Comparison of ENCODE assay signal across 2 fruit fly cellular contexts in genomic region chr3L:17421319-17421718, dm6.
TF ChIP-seq lines count a peak whose summit lies in the region.

TSS of gene blot (minus strand) at chr3L:17421514.

TF ChIP-seq in whole organism, embryonic, 481 proteins besides CTCF, POLR2A, EP300 and RAD21 (continued from another document and continues in another):
- TF ChIP-seq NFAT (GFP tag; IDR thresholded peaks at IDR 0.05; lab: Robert Waterston, UW): 0 out of 2 replicates have a peak, but pooled peaks have one; percentile 28
- TF ChIP-seq CG11560 (tag; IDR thresholded peaks at IDR 0.05; lab: Robert Waterston, UW): no peak
- TF ChIP-seq Awh (GFP tag; IDR thresholded peaks at IDR 0.05; lab: Robert Waterston, UW): 0 out of 2 replicates have a peak, but pooled peaks have one; percentile 17
- peak; percentile 3 for TF ChIP-seq Med (GFP tag; lab: Kevin White, UChicago)
- peak; percentile 83 for TF ChIP-seq chm (GFP tag; IDR thresholded peaks at IDR 0.05; lab: Robert Waterston, UW)
- TF ChIP-seq CG10274 (GFP tag; optimal IDR thresholded peaks at IDR 0.05; lab: Kevin White, UChicago): no peak
- peak; percentile 13; the same call in 1 of the 2 replicates for TF ChIP-seq amos (GFP tag; IDR thresholded peaks at IDR 0.05; lab: Robert Waterston, UW; ENCODE audit: partially characterized antibody)
- peak; percentile 38; the same call in 1 of the 2 replicates for TF ChIP-seq CG42726 (GFP tag; IDR thresholded peaks at IDR 0.05; lab: Robert Waterston, UW; ENCODE audit: partially characterized antibody)
- peak in 1 of 3 experiments; percentile 44 for TF ChIP-seq Stat92E (GFP tag; optimal IDR thresholded peaks at IDR 0.05; lab: Kevin White, UChicago)
- peak; percentile 76; the same call in 1 of the 4 replicates for TF ChIP-seq chinmo (GFP tag; IDR thresholded peaks at IDR 0.05; lab: Robert Waterston, UW; ENCODE audit: partially characterized antibody)
- TF ChIP-seq CG12071 (GFP tag; optimal IDR thresholded peaks at IDR 0.05; lab: Kevin White, UChicago): peak; percentile 5
- TF ChIP-seq mirr (GFP tag; optimal IDR thresholded peaks at IDR 0.05; lab: Kevin White, UChicago): peak; percentile 34
- peak; percentile 39; the same call in 1 of the 2 replicates for TF ChIP-seq CG14014 (GFP tag; IDR thresholded peaks at IDR 0.05; lab: Robert Waterston, UW)
- peak; percentile 36; the same call in 1 of the 2 replicates for TF ChIP-seq CG13287 (GFP tag; IDR thresholded peaks at IDR 0.05; lab: Robert Waterston, UW; ENCODE audit: partially characterized antibody)
- peak; percentile 35 for TF ChIP-seq BtbVII (GFP tag; optimal IDR thresholded peaks at IDR 0.05; lab: Kevin White, UChicago)
- TF ChIP-seq B-H2 (GFP tag; optimal IDR thresholded peaks at IDR 0.05; lab: Kevin White, UChicago): peak; percentile 12
- TF ChIP-seq CG17328 (GFP tag; IDR thresholded peaks at IDR 0.05; lab: Robert Waterston, UW): 0 out of 2 replicates have a peak, but pooled peaks have one; percentile 44
- TF ChIP-seq Deaf1 (tag; optimal IDR thresholded peaks at IDR 0.05; lab: Kevin White, UChicago): peak; percentile 86
- TF ChIP-seq nom (GFP tag; optimal IDR thresholded peaks at IDR 0.05; lab: Kevin White, UChicago): peak; percentile 52
- TF ChIP-seq rib (GFP tag; IDR thresholded peaks at IDR 0.05; lab: Robert Waterston, UW): no peak
- TF ChIP-seq CG5180 (GFP tag; optimal IDR thresholded peaks at IDR 0.05; lab: Kevin White, UChicago): peak; percentile 11
- TF ChIP-seq Opbp (GFP tag; IDR thresholded peaks at IDR 0.05; lab: Robert Waterston, UW; ENCODE audit: partially characterized antibody): 0 out of 3 replicates have a peak, but pooled peaks have one; percentile 27
- 0 out of 3 replicates have a peak, but pooled peaks have one; percentile 26 for TF ChIP-seq CG34422 (GFP tag; IDR thresholded peaks at IDR 0.05; lab: Robert Waterston, UW)
- TF ChIP-seq chif (GFP tag; optimal IDR thresholded peaks at IDR 0.05; lab: Kevin White, UChicago): no peak
- TF ChIP-seq zen2 (GFP tag; IDR thresholded peaks at IDR 0.05; lab: Robert Waterston, UW; ENCODE audit: partially characterized antibody): peak; percentile 34; the same call in 2 of the 3 replicates
- TF ChIP-seq schlank (tag; optimal IDR thresholded peaks at IDR 0.05; lab: Kevin White, UChicago): no peak
- peak; percentile 58; the same call in 1 of the 3 replicates for TF ChIP-seq ken (GFP tag; IDR thresholded peaks at IDR 0.05; lab: Robert Waterston, UW)
- peak; percentile 36; the same call in 1 of the 2 replicates for TF ChIP-seq bbx (GFP tag; IDR thresholded peaks at IDR 0.05; lab: Robert Waterston, UW; ENCODE audit: partially characterized antibody)
- TF ChIP-seq crc (GFP tag; optimal IDR thresholded peaks at IDR 0.05; lab: Kevin White, UChicago): no peak
- peak; percentile 19; the same call in 1 of the 2 replicates for TF ChIP-seq tna (GFP tag; IDR thresholded peaks at IDR 0.05; lab: Robert Waterston, UW; ENCODE audit: partially characterized antibody)
- TF ChIP-seq bsh (GFP tag; optimal IDR thresholded peaks at IDR 0.05; lab: Kevin White, UChicago): peak in 1 of 2 experiments; percentile 35
- no peak for TF ChIP-seq hbn (GFP tag; IDR thresholded peaks at IDR 0.05; lab: Robert Waterston, UW; ENCODE audit: partially characterized antibody)
- 0 out of 2 replicates have a peak, but pooled peaks have one; percentile 28 for TF ChIP-seq ttk (GFP tag; IDR thresholded peaks at IDR 0.05; lab: Robert Waterston, UW)
- TF ChIP-seq seq (GFP tag; IDR thresholded peaks at IDR 0.05; lab: Robert Waterston, UW): peak; percentile 11; the same call in 1 of the 2 replicates
- TF ChIP-seq unc-4 (GFP tag; IDR thresholded peaks at IDR 0.05; lab: Robert Waterston, UW; ENCODE audit: partially characterized antibody): peak; percentile 36; the same call in 1 of the 2 replicates
- TF ChIP-seq CG32532 (GFP tag; IDR thresholded peaks at IDR 0.05; lab: Robert Waterston, UW): peak; percentile 39; the same call in 1 of the 2 replicates
- TF ChIP-seq z (GFP tag; IDR thresholded peaks at IDR 0.05; lab: Robert Waterston, UW): 0 out of 3 replicates have a peak, but pooled peaks have one; percentile 34
- TF ChIP-seq CG6654 (GFP tag; optimal IDR thresholded peaks at IDR 0.05; lab: Kevin White, UChicago): no peak
- peak; percentile 45 for TF ChIP-seq CG12769 (tag; optimal IDR thresholded peaks at IDR 0.05; lab: Kevin White, UChicago)
- 0 out of 2 replicates have a peak, but pooled peaks have one; percentile 20 for TF ChIP-seq sim (GFP tag; IDR thresholded peaks at IDR 0.05; lab: Robert Waterston, UW)
- no peak for TF ChIP-seq Scr (GFP tag; IDR thresholded peaks at IDR 0.05; lab: Robert Waterston, UW; ENCODE audit: partially characterized antibody)
- no peak for TF ChIP-seq Gsc (GFP tag; IDR thresholded peaks at IDR 0.05; lab: Robert Waterston, UW)
- TF ChIP-seq CG34224 (GFP tag; IDR thresholded peaks at IDR 0.05; lab: Robert Waterston, UW; ENCODE audit: partially characterized antibody): peak; percentile 23; the same call in 1 of the 3 replicates
- TF ChIP-seq Hr78 (GFP tag; optimal IDR thresholded peaks at IDR 0.05; lab: Kevin White, UChicago): peak in 1 of 2 experiments; percentile 12
- TF ChIP-seq vvl (GFP tag; IDR thresholded peaks at IDR 0.05; lab: Robert Waterston, UW): peak; percentile 68
- no peak for TF ChIP-seq Nf-YB (GFP tag; optimal IDR thresholded peaks at IDR 0.05; lab: Kevin White, UChicago)
- TF ChIP-seq Spps (tag; optimal IDR thresholded peaks at IDR 0.05; lab: Kevin White, UChicago): no peak
- TF ChIP-seq Rfx (GFP tag; IDR thresholded peaks at IDR 0.05; lab: Robert Waterston, UW): peak; percentile 9; the same call in 1 of the 2 replicates
- peak; percentile 25; the same call in 1 of the 4 replicates for TF ChIP-seq Dll (GFP tag; IDR thresholded peaks at IDR 0.05; lab: Robert Waterston, UW; ENCODE audit: partially characterized antibody)
- 0 out of 2 replicates have a peak, but pooled peaks have one; percentile 16 for TF ChIP-seq stc (GFP tag; IDR thresholded peaks at IDR 0.05; lab: Robert Waterston, UW)
- TF ChIP-seq sd (tag; optimal IDR thresholded peaks at IDR 0.05; lab: Kevin White, UChicago): no peak
- TF ChIP-seq sr (GFP tag; IDR thresholded peaks at IDR 0.05; lab: Robert Waterston, UW): peak; percentile 37; the same call in 1 of the 3 replicates
- no peak for TF ChIP-seq pan (optimal IDR thresholded peaks at IDR 0.05; lab: Kevin White, UChicago)
- TF ChIP-seq pan (GFP tag; optimal IDR thresholded peaks at IDR 0.05 in 1 of 2, IDR thresholded peaks at IDR 0.05 in 1 of 2): peak in 1 of 2 experiments; percentile 11
- peak; percentile 1 for TF ChIP-seq gro (GFP tag; optimal IDR thresholded peaks at IDR 0.05; lab: Kevin White, UChicago)
- TF ChIP-seq CG17568 (GFP tag; optimal IDR thresholded peaks at IDR 0.05; lab: Kevin White, UChicago): peak; percentile 19

TF ChIP-seq in whole organism, wandering third instar larva, 38 proteins besides CTCF, POLR2A, EP300 and RAD21 (continued from another document):
- TF ChIP-seq h (GFP tag; optimal IDR thresholded peaks at IDR 0.05; lab: Kevin White, UChicago): no peak
- no peak for TF ChIP-seq pan (optimal IDR thresholded peaks at IDR 0.05; lab: Kevin White, UChicago)
- TF ChIP-seq Vsx2 (GFP tag; optimal IDR thresholded peaks at IDR 0.05; lab: Kevin White, UChicago; ENCODE audit: partially characterized antibody): peak; percentile 70
- TF ChIP-seq CG32264 (GFP tag; optimal IDR thresholded peaks at IDR 0.05; lab: Kevin White, UChicago): no peak
- TF ChIP-seq sv (GFP tag; optimal IDR thresholded peaks at IDR 0.05; lab: Kevin White, UChicago): no peak
TF ChIP-seq in whole organism, wandering third instar larva: peak in this region for 7.
